Fruit fly (Drosophila melanogaster) whole organism, embryonic: ENCODE data around the gene sesB.

Experiments
- Adf1 ChIP-seq: fragments of 200-800 bp; sonication (Bioruptor generic); IDR thresholded peaks from 2 replicates; pipeline ENCODE4 v1.3.6; 2022; ENCODE audit warnings: missing biosample characterization, missing genetic modification characterization
- Antp ChIP-seq: fragments of 200-800 bp; sonication (Bioruptor generic); optimal IDR thresholded peaks from 3 replicates; lab custom pipeline; 2016; ENCODE audit warnings: missing biosample characterization, missing genetic modification characterization
- Awh ChIP-seq: fragments of 200-800 bp; sonication (Bioruptor generic); IDR thresholded peaks from 2 replicates; pipeline ENCODE4, ENCODE4 v1.3.6; 2022; ENCODE audit warnings: missing biosample characterization, missing genetic modification characterization
- CG1024 ChIP-seq: fragments of 200-800 bp; sonication (Bioruptor generic); IDR thresholded peaks from 2 replicates; pipeline ENCODE4 v1.3.6; 2022; ENCODE audit warnings: missing biosample characterization, missing genetic modification characterization
- CG11504 ChIP-seq: fragments of 200-800 bp; sonication (Bioruptor generic); optimal IDR thresholded peaks from 3 replicates; lab custom pipeline; 2019; ENCODE audit warnings: missing biosample characterization, mild to moderate bottlenecking, missing genetic modification characterization, moderate library complexity
- CG12071 ChIP-seq: fragments of 200-800 bp; sonication (Bioruptor generic); optimal IDR thresholded peaks from 3 replicates; lab custom pipeline; 2018; ENCODE audit warnings: missing biosample characterization, mild to moderate bottlenecking, missing genetic modification characterization
- CG12299 ChIP-seq: fragments of 200-800 bp; sonication (Bioruptor generic); optimal IDR thresholded peaks from 2 replicates; lab custom pipeline; 2018; ENCODE audit warnings: missing biosample characterization, mild to moderate bottlenecking, missing genetic modification characterization
- CG1233 ChIP-seq: fragments of 200-800 bp; sonication (Bioruptor generic); optimal IDR thresholded peaks from 4 replicates; lab custom pipeline; 2018; ENCODE audit warnings: missing biosample characterization, mild to moderate bottlenecking, missing genetic modification characterization
- CG13775 ChIP-seq: fragments of 200-800 bp; sonication (Bioruptor generic); optimal IDR thresholded peaks from 3 replicates; lab custom pipeline; 2017; ENCODE audit warnings: missing biosample characterization, mild to moderate bottlenecking, missing genetic modification characterization
- CG14050 ChIP-seq: fragments of 200-800 bp; sonication (Bioruptor generic); IDR thresholded peaks from 3 replicates; pipeline ENCODE4 v1.3.6; 2022; ENCODE audit warnings: missing biosample characterization, missing genetic modification characterization
- CG2889 ChIP-seq: fragments of 200-800 bp; sonication (Bioruptor generic); IDR thresholded peaks from 3 replicates; pipeline ENCODE4 v1.3.6; 2022; ENCODE audit warnings: missing biosample characterization, missing genetic modification characterization
- CG30403 ChIP-seq: fragments of 200-800 bp; sonication (Bioruptor generic); optimal IDR thresholded peaks from 3 replicates; lab custom pipeline; 2016; ENCODE audit warnings: missing biosample characterization, missing genetic modification characterization
- CG30431 ChIP-seq: fragments of 200-800 bp; sonication (Bioruptor generic); optimal IDR thresholded peaks from 2 replicates; lab custom pipeline; 2017; ENCODE audit warnings: missing biosample characterization, missing genetic modification characterization
- CG4328 ChIP-seq: fragments of 200-800 bp; sonication (Bioruptor generic); optimal IDR thresholded peaks from 3 replicates; lab custom pipeline; 2017; ENCODE audit warnings: missing biosample characterization, missing genetic modification reagents, missing genetic modification characterization
- CG6791 ChIP-seq: fragments of 200-800 bp; sonication (Bioruptor generic); IDR thresholded peaks from 3 replicates; pipeline ENCODE4 v1.3.6; 2022; ENCODE audit warnings: missing biosample characterization, missing genetic modification characterization; ENCODE audit not compliant: partially characterized antibody
- CG8281 ChIP-seq: fragments of 200-800 bp; sonication (Bioruptor generic); optimal IDR thresholded peaks from 2 replicates; lab custom pipeline; 2018; ENCODE audit warnings: missing biosample characterization, mild to moderate bottlenecking, missing genetic modification characterization, moderate library complexity
- CG9932 ChIP-seq: fragments of 200-800 bp; sonication (Bioruptor generic); IDR thresholded peaks from 2 replicates; pipeline ENCODE4 v1.3.6; 2022; ENCODE audit warnings: missing biosample characterization, missing genetic modification characterization
- Drgx ChIP-seq: fragments of 200-800 bp; sonication (Bioruptor generic); IDR thresholded peaks from 2 replicates; pipeline ENCODE4 v1.3.6; 2022; ENCODE audit warnings: missing biosample characterization, missing genetic modification characterization
- ERR ChIP-seq: fragments of 200-800 bp; sonication (Bioruptor generic); optimal IDR thresholded peaks from 2 replicates; lab custom pipeline; 2016; ENCODE audit warnings: missing biosample characterization, missing genetic modification characterization
- Lhr ChIP-seq: fragments of 200-800 bp; sonication (Bioruptor generic); optimal IDR thresholded peaks from 3 replicates; lab custom pipeline; 2017; ENCODE audit warnings: mild to moderate bottlenecking, missing biosample characterization, missing genetic modification reagents, missing genetic modification characterization
- Lpt ChIP-seq: fragments of >200 bp; optimal IDR thresholded peaks from 2 replicates; lab custom pipeline; 2018; ENCODE audit warnings: missing biosample characterization, missing genetic modification characterization
- Max ChIP-seq: fragments of 200-800 bp; sonication (Bioruptor generic); optimal IDR thresholded peaks from 2 replicates; lab custom pipeline; 2016; ENCODE audit warnings: missing biosample characterization, mild to moderate bottlenecking, missing genetic modification characterization
- Mes4 ChIP-seq: fragments of 200-800 bp; sonication (Bioruptor generic); optimal IDR thresholded peaks from 2 replicates; lab custom pipeline; 2016; ENCODE audit warnings: missing biosample characterization, missing genetic modification characterization
- Nf-YA ChIP-seq: fragments of 200-800 bp; sonication (Bioruptor generic); IDR thresholded peaks from 2 replicates; pipeline ENCODE4 v1.3.6; 2022; ENCODE audit warnings: missing biosample characterization, missing genetic modification characterization
- PHDP ChIP-seq: fragments of 200-800 bp; sonication (Bioruptor generic); optimal IDR thresholded peaks from 3 replicates; lab custom pipeline; 2018; ENCODE audit warnings: missing biosample characterization, mild to moderate bottlenecking, missing genetic modification characterization, moderate library complexity
- Ptx1 ChIP-seq: fragments of 200-800 bp; sonication (Bioruptor generic); IDR thresholded peaks from 2 replicates; pipeline ENCODE4 v1.3.6; 2022; ENCODE audit warnings: missing biosample characterization, missing genetic modification characterization
- Sin3A ChIP-seq: fragments of >200 bp; optimal IDR thresholded peaks from 2 replicates; lab custom pipeline; 2018
- Xbp1 ChIP-seq: fragments of 200-800 bp; sonication (Bioruptor generic); optimal IDR thresholded peaks from 3 replicates; lab custom pipeline; 2016; ENCODE audit warnings: missing biosample characterization, mild to moderate bottlenecking, missing genetic modification characterization
- al ChIP-seq: fragments of 200-800 bp; sonication (Bioruptor generic); IDR thresholded peaks from 2 replicates; pipeline ENCODE4 v1.3.6; 2022; ENCODE audit warnings: missing biosample characterization, missing genetic modification characterization
- bowl ChIP-seq: fragments of 200-800 bp; sonication (Bioruptor generic); IDR thresholded peaks from 2 replicates; pipeline ENCODE4 v1.3.6; 2022; ENCODE audit warnings: missing biosample characterization, missing genetic modification characterization
- cad ChIP-seq: fragments of >200 bp; optimal IDR thresholded peaks from 2 replicates; lab custom pipeline; 2017; ENCODE audit warnings: missing biosample characterization, missing genetic modification characterization
- cas ChIP-seq: fragments of 200-800 bp; sonication (Bioruptor generic); IDR thresholded peaks from 2 replicates; pipeline ENCODE4 v1.3.6; 2022; ENCODE audit warnings: missing biosample characterization, missing genetic modification characterization
- chinmo ChIP-seq: fragments of 200-800 bp; sonication (Bioruptor generic); IDR thresholded peaks from 4 replicates; pipeline ENCODE4 v1.3.6; 2022; ENCODE audit warnings: missing biosample characterization, missing genetic modification characterization; ENCODE audit not compliant: partially characterized antibody
- dati ChIP-seq: fragments of 200-800 bp; sonication (Bioruptor generic); IDR thresholded peaks from 2 replicates; pipeline ENCODE4 v1.3.6; 2022; ENCODE audit warnings: missing biosample characterization, missing genetic modification characterization
- eve ChIP-seq, 2 experiments: fragments of >200 bp; optimal IDR thresholded peaks; 2 replicates each; lab custom pipeline; 2017; ENCODE audit warnings: missing biosample characterization in 2 of 2, missing genetic modification characterization in 2 of 2
- gcm2 ChIP-seq: fragments of 200-800 bp; sonication (Bioruptor generic); optimal IDR thresholded peaks from 2 replicates; lab custom pipeline; 2016; ENCODE audit warnings: missing biosample characterization, missing genetic modification characterization
- gt ChIP-seq: fragments of 200-800 bp; sonication (Bioruptor generic); IDR thresholded peaks from 2 replicates; pipeline ENCODE4 v1.3.6; 2022; ENCODE audit warnings: missing biosample characterization, missing genetic modification characterization
- hb ChIP-seq: fragments of 200-800 bp; sonication (Bioruptor generic); IDR thresholded peaks from 3 replicates; pipeline ENCODE4 v1.3.6; 2022; ENCODE audit warnings: missing biosample characterization, missing genetic modification characterization; ENCODE audit not compliant: partially characterized antibody
- jing ChIP-seq: fragments of 200-800 bp; sonication (Bioruptor generic); optimal IDR thresholded peaks from 2 replicates; lab custom pipeline; 2018; ENCODE audit warnings: missing biosample characterization, mild to moderate bottlenecking, missing genetic modification characterization
- maf-S ChIP-seq: fragments of 200-800 bp; sonication (Bioruptor generic); optimal IDR thresholded peaks from 2 replicates; lab custom pipeline; 2016; ENCODE audit warnings: missing biosample characterization, missing genetic modification characterization
- nmo ChIP-seq: fragments of 200-800 bp; sonication (Bioruptor generic); optimal IDR thresholded peaks from 2 replicates; lab custom pipeline; 2018; ENCODE audit warnings: missing biosample characterization, mild to moderate bottlenecking, missing genetic modification characterization, moderate library complexity
- onecut ChIP-seq: fragments of 200-800 bp; sonication (Bioruptor generic); IDR thresholded peaks from 2 replicates; pipeline ENCODE4 v1.3.6; 2022; ENCODE audit warnings: missing biosample characterization, missing genetic modification characterization
- pan ChIP-seq, 4 experiments: fragments of >200 bp in 3 of 4; fragments of 200-800 bp in 1 of 4; sonication (Bioruptor generic) in 1 of 4; optimal IDR thresholded peaks in 3 of 4; IDR thresholded peaks in 1 of 4; 2 replicates each; pipeline versions ENCODE4 v1.3.6 to Lab custom; 2017 to 2022; ENCODE audit warnings: missing biosample characterization in 2 of 4, missing genetic modification characterization in 2 of 4, mixed read lengths in 1 of 4
- pum ChIP-seq: fragments of 200-800 bp; sonication (Bioruptor generic); optimal IDR thresholded peaks from 2 replicates; lab custom pipeline; 2016; ENCODE audit warnings: missing biosample characterization, missing genetic modification characterization
- slou ChIP-seq: fragments of 200-800 bp; sonication (Bioruptor generic); optimal IDR thresholded peaks from 3 replicates; lab custom pipeline; 2016; ENCODE audit warnings: missing biosample characterization, missing genetic modification characterization
- tgo ChIP-seq: fragments of 200-800 bp; sonication (Bioruptor generic); IDR thresholded peaks from 3 replicates; pipeline ENCODE4 v1.3.6; 2022; ENCODE audit warnings: missing biosample characterization, missing genetic modification characterization
- tna ChIP-seq: fragments of 200-800 bp; sonication (Bioruptor generic); IDR thresholded peaks from 2 replicates; pipeline ENCODE4 v1.3.6; 2022; ENCODE audit warnings: missing biosample characterization, missing genetic modification characterization; ENCODE audit not compliant: partially characterized antibody
- vnd ChIP-seq: fragments of 200-800 bp; sonication (Bioruptor generic); IDR thresholded peaks from 3 replicates; pipeline ENCODE4 v1.3.6; 2022; ENCODE audit warnings: missing biosample characterization, missing genetic modification characterization; ENCODE audit not compliant: partially characterized antibody
- wdn ChIP-seq: fragments of 200-800 bp; sonication (Bioruptor generic); IDR thresholded peaks from 2 replicates; pipeline ENCODE4 v1.3.6; 2022; ENCODE audit warnings: missing biosample characterization, missing genetic modification characterization
- zen ChIP-seq: fragments of 200-800 bp; sonication (Bioruptor generic); optimal IDR thresholded peaks from 3 replicates; lab custom pipeline; 2018; ENCODE audit warnings: missing biosample characterization, mild to moderate bottlenecking, missing genetic modification characterization, moderate library complexity
- zen2 ChIP-seq: fragments of 200-800 bp; sonication (Bioruptor generic); IDR thresholded peaks from 3 replicates; pipeline ENCODE4 v1.3.6; 2022; ENCODE audit warnings: missing biosample characterization, missing genetic modification characterization; ENCODE audit not compliant: partially characterized antibody

sesB gene

DNA sequence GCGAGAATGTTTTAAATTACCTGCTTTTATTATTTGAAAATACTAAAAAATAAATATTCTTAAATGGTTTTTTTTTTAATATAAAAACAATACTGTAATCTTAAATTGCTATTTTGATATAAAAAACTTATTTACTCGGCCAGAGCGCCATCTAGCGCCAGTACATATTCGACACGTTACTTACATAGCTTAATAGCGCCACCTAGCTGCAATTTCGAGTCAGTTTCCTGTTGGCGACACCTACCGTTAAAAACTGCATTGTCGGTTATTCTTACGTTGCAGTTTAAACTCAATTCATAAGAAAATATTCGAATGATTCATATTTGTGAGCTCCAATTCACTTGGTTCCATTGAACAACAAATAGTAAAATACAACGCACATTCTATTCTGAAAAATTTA is 45.6 kb upstream of the sesB start:
- no peak for TF ChIP-seq eve (GFP tag; optimal IDR thresholded peaks at IDR 0.05; lab: Kevin White, UChicago)
- no peak for TF ChIP-seq Lpt (GFP tag; lab: Kevin White, UChicago)
- TF ChIP-seq slou (GFP tag; lab: Kevin White, UChicago): peak; percentile 37
- TF ChIP-seq gcm2: no peak
- TF ChIP-seq gt (GFP tag; lab: Robert Waterston, UW): no peak; the same call in 1 of the 2 replicates
- TF ChIP-seq Lhr (GFP tag; lab: Kevin White, UChicago): peak; percentile 67
- no peak for TF ChIP-seq cad (GFP tag; lab: Kevin White, UChicago)
- TF ChIP-seq Adf1 (GFP tag; lab: Robert Waterston, UW): no peak
- no peak for TF ChIP-seq cas
- TF ChIP-seq Max (GFP tag; lab: Kevin White, UChicago): peak; percentile 6
- TF ChIP-seq Xbp1: peak; percentile 86
- no peak for TF ChIP-seq pan (optimal IDR thresholded peaks at IDR 0.05; lab: Kevin White, UChicago)
- TF ChIP-seq pan (GFP tag; optimal IDR thresholded peaks at IDR 0.05 in 1 of 2, IDR thresholded peaks at IDR 0.05 in 1 of 2): peak in 1 of 2 experiments; percentile 34
- TF ChIP-seq hb: no peak
- TF ChIP-seq zen2 (GFP tag; lab: Robert Waterston, UW): no peak
- no peak for TF ChIP-seq Awh
- TF ChIP-seq Mes4 (GFP tag; lab: Kevin White, UChicago): peak; percentile 0
- peak; percentile 64; the same call in 2 of the 3 replicates for TF ChIP-seq tgo (GFP tag; lab: Robert Waterston, UW)
- TF ChIP-seq al: peak; percentile 22; the same call in 1 of the 2 replicates
- no peak for TF ChIP-seq CG8281
- TF ChIP-seq nmo: peak; percentile 61
- TF ChIP-seq chinmo (GFP tag; lab: Robert Waterston, UW): no peak
- no peak for TF ChIP-seq wdn (GFP tag; lab: Robert Waterston, UW)
- TF ChIP-seq CG14050 (GFP tag; lab: Robert Waterston, UW): peak; percentile 10; the same call in 1 of the 3 replicates
- no peak for TF ChIP-seq bowl (GFP tag; lab: Robert Waterston, UW)
- no peak for TF ChIP-seq Drgx (GFP tag; lab: Robert Waterston, UW)
- TF ChIP-seq Antp (GFP tag; lab: Kevin White, UChicago): peak; percentile 63
- TF ChIP-seq CG1233 (GFP tag; lab: Kevin White, UChicago): peak; percentile 49
- TF ChIP-seq vnd (GFP tag; lab: Robert Waterston, UW): no peak
- peak; percentile 71 for TF ChIP-seq CG9932 (GFP tag; lab: Robert Waterston, UW)
- TF ChIP-seq CG4328 (GFP tag; lab: Kevin White, UChicago): peak; percentile 33
- peak; percentile 70 for TF ChIP-seq CG30403 (GFP tag; lab: Kevin White, UChicago)
- peak; percentile 35 for TF ChIP-seq CG30431 (GFP tag; lab: Kevin White, UChicago)
- peak; percentile 67 for TF ChIP-seq Ptx1
- TF ChIP-seq CG12299 (tag; lab: Kevin White, UChicago): peak; percentile 47
- TF ChIP-seq tna (GFP tag; lab: Robert Waterston, UW): no peak
- no peak for TF ChIP-seq jing (GFP tag; lab: Kevin White, UChicago)
- TF ChIP-seq CG2889: no peak
- peak; percentile 51 for TF ChIP-seq PHDP (tag; lab: Kevin White, UChicago)
- TF ChIP-seq Sin3A (lab: Kevin White, UChicago): no peak
- peak; percentile 70 for TF ChIP-seq pum (GFP tag; lab: Kevin White, UChicago)
- no peak for TF ChIP-seq CG12071
- TF ChIP-seq CG11504 (tag; lab: Kevin White, UChicago): peak; percentile 65
- TF ChIP-seq dati (GFP tag; lab: Robert Waterston, UW): 0 out of 2 replicates have a peak, but pooled peaks have one; percentile 6
- peak; percentile 44; the same call in 2 of the 3 replicates for TF ChIP-seq CG6791 (GFP tag; lab: Robert Waterston, UW)
- peak; percentile 65 for TF ChIP-seq CG1024 (GFP tag; lab: Robert Waterston, UW)
- TF ChIP-seq Nf-YA (GFP tag; lab: Robert Waterston, UW): no peak
- TF ChIP-seq zen: peak; percentile 54
- TF ChIP-seq onecut (GFP tag; lab: Robert Waterston, UW): peak; percentile 55
- peak; percentile 41 for TF ChIP-seq maf-S
- TF ChIP-seq CG13775 (GFP tag; lab: Kevin White, UChicago): peak; percentile 20
- TF ChIP-seq ERR (GFP tag; lab: Kevin White, UChicago): no peak
